Fruit fly (Drosophila melanogaster) whole organism: ENCODE results near the gene CG10038.

ENCODE experiments used
- Dll ChIP-seq: fragments of >200 bp; optimal IDR thresholded peaks from 2 replicates; lab custom pipeline; 2017
- EcR ChIP-seq, 2 experiments: fragments of >200 bp; optimal IDR thresholded peaks; 2 replicates each; lab custom pipeline; 2017; ENCODE audit warnings: missing biosample characterization in 2 of 2, missing genetic modification characterization in 2 of 2, missing genetic modification reagents in 2 of 2
- psq ChIP-seq: fragments of >200 bp; optimal IDR thresholded peaks from 2 replicates; lab custom pipeline; 2017

- TF ChIP-seq psq (lab: Kevin White, UChicago): no peak
- no peak for TF ChIP-seq EcR (GFP tag; optimal IDR thresholded peaks at IDR 0.05; lab: Kevin White, UChicago)
- no peak for TF ChIP-seq Dll
Measured at dm6 chr3R:12301528-12301927, 48.9 kb downstream of the CG10038 start.
